Worm (Caenorhabditis elegans) whole organism, young adult: Measurements from ENCODE around the gene rpt-6.

ENCODE experiments used
- B0019.2 ChIP-seq: fragments of 200-800 bp; sonication (Bioruptor generic); conservative IDR thresholded peaks from 2 replicates; pipeline ENCODE4 v1.3.6; 2022; ENCODE audit warnings: missing genetic modification reagents, missing genetic modification characterization, missing compliant biosample characterization
- B0336.3 ChIP-seq: fragments of 200-800 bp; sonication (Bioruptor generic); IDR thresholded peaks from 2 replicates; pipeline ENCODE4 v1.3.6; 2022; ENCODE audit warnings: missing genetic modification characterization, missing compliant biosample characterization
- D2030.7 ChIP-seq: fragments of 200-800 bp; sonication (Bioruptor generic); IDR thresholded peaks from 2 replicates; pipeline ENCODE4 v1.3.6; 2022; ENCODE audit warnings: missing genetic modification reagents, missing genetic modification characterization, missing compliant biosample characterization
- F23B12.7 ChIP-seq: sonication (generic microtip); optimal IDR thresholded peaks from 2 replicates; lab custom pipeline; 2017; ENCODE audit warnings: missing genetic modification characterization, mild to moderate bottlenecking, missing compliant biosample characterization, antibody characterized with exemption, moderate library complexity; ENCODE audit not compliant: insufficient read depth
- K11D2.4 ChIP-seq: fragments of 200-800 bp; sonication (Bioruptor generic); IDR thresholded peaks from 2 replicates; pipeline ENCODE4 v1.3.6; 2022; ENCODE audit warnings: missing genetic modification reagents, missing genetic modification characterization, missing compliant biosample characterization
- Y53F4B.3 ChIP-seq: fragments of 200-800 bp; sonication (Bioruptor generic); IDR thresholded peaks from 2 replicates; pipeline ENCODE4 v1.3.6; 2022; ENCODE audit warnings: missing genetic modification reagents, missing genetic modification characterization, missing compliant biosample characterization
- Y56A3A.18 ChIP-seq: fragments of 200-800 bp; sonication (Bioruptor generic); IDR thresholded peaks from 2 replicates; pipeline ENCODE4 v1.3.6; 2022; ENCODE audit warnings: missing genetic modification reagents, missing genetic modification characterization, missing compliant biosample characterization
- ZK185.1 ChIP-seq: sonication (generic microtip); optimal IDR thresholded peaks from 2 replicates; lab custom pipeline; 2016; ENCODE audit warnings: mild to moderate bottlenecking, missing genetic modification characterization, missing compliant biosample characterization; ENCODE audit not compliant: poor library complexity, severe bottlenecking
- aptf-3 ChIP-seq: fragments of 200-800 bp; sonication (Bioruptor generic); IDR thresholded peaks from 2 replicates; pipeline ENCODE4 v1.3.6; 2022; ENCODE audit warnings: missing genetic modification characterization, missing compliant biosample characterization
- atf-7 ChIP-seq: sonication (generic microtip); optimal IDR thresholded peaks from 2 replicates; lab custom pipeline; 2017; ENCODE audit warnings: mild to moderate bottlenecking, missing genetic modification characterization, missing compliant biosample characterization
- attf-3 ChIP-seq: fragments of 200-800 bp; sonication (Bioruptor generic); conservative IDR thresholded peaks from 2 replicates; pipeline ENCODE4 v1.3.6; 2022; ENCODE audit warnings: missing genetic modification reagents, missing genetic modification characterization, missing compliant biosample characterization
- ccch-3 ChIP-seq: fragments of 200-800 bp; sonication (Bioruptor generic); optimal IDR thresholded peaks from 2 replicates; lab custom pipeline; 2018; ENCODE audit warnings: mild to moderate bottlenecking, missing genetic modification characterization, missing compliant biosample characterization
- cebp-1 ChIP-seq, 2 experiments: fragments of 200-800 bp in 1 of 2; sonication (Bioruptor generic) in 1 of 2; sonication (generic microtip) in 1 of 2; IDR thresholded peaks in 1 of 2; optimal IDR thresholded peaks in 1 of 2; 2 replicates each; pipeline versions ENCODE4 v1.3.6 to Lab custom; 2017 to 2022; ENCODE audit warnings: missing compliant biosample characterization in 2 of 2, missing genetic modification characterization in 2 of 2, mild to moderate bottlenecking in 1 of 2, missing genetic modification reagents in 1 of 2, moderate library complexity in 1 of 2
- ceh-100 ChIP-seq: fragments of 200-800 bp; sonication (Bioruptor generic); IDR thresholded peaks from 2 replicates; pipeline ENCODE4 v1.3.6; 2022; ENCODE audit warnings: missing genetic modification reagents, missing genetic modification characterization, missing compliant biosample characterization
- chd-7 ChIP-seq: sonication (generic microtip); optimal IDR thresholded peaks from 2 replicates; lab custom pipeline; 2016; ENCODE audit warnings: mild to moderate bottlenecking, missing genetic modification characterization, moderate library complexity, missing compliant biosample characterization
- egrh-3 ChIP-seq: fragments of 200-800 bp; sonication (Bioruptor generic); IDR thresholded peaks from 2 replicates; pipeline ENCODE4 v1.3.6; 2022; ENCODE audit warnings: missing genetic modification reagents, missing genetic modification characterization, missing compliant biosample characterization
- ekl-4 ChIP-seq: fragments of 200-800 bp; sonication (Bioruptor generic); IDR thresholded peaks from 2 replicates; pipeline ENCODE4 v1.3.6; 2022; ENCODE audit warnings: missing genetic modification reagents, missing genetic modification characterization, missing compliant biosample characterization
- hlh-26 ChIP-seq: fragments of 200-800 bp; sonication (Bioruptor generic); conservative IDR thresholded peaks from 2 replicates; pipeline ENCODE4 v1.3.6; 2022; ENCODE audit warnings: missing genetic modification reagents, missing genetic modification characterization, missing compliant biosample characterization
- let-526 ChIP-seq: fragments of 200-800 bp; sonication (Bioruptor generic); IDR thresholded peaks from 2 replicates; pipeline ENCODE4 v1.3.6; 2022; ENCODE audit warnings: missing genetic modification reagents, missing genetic modification characterization, missing compliant biosample characterization
- let-607 ChIP-seq, 2 experiments: fragments of 200-800 bp in 1 of 2; sonication (Bioruptor generic) in 1 of 2; sonication (generic microtip) in 1 of 2; optimal IDR thresholded peaks; 2 replicates each; lab custom pipeline; 2016 to 2018; ENCODE audit warnings: mild to moderate bottlenecking in 2 of 2, missing compliant biosample characterization in 2 of 2, missing genetic modification characterization in 2 of 2, moderate library complexity in 2 of 2, missing genotype in 1 of 2
- lin-26 ChIP-seq: fragments of 200-800 bp; sonication (Bioruptor generic); IDR thresholded peaks from 2 replicates; pipeline ENCODE4 v1.3.6; 2022; ENCODE audit warnings: missing genetic modification reagents, missing genetic modification characterization, missing compliant biosample characterization
- lin-35 ChIP-seq, 3 experiments: fragments of 150-350 bp in 2 of 3; sonication (generic microtip) in 1 of 3; optimal IDR thresholded peaks; 2 replicates each; lab custom pipeline; 2014 to 2018; ENCODE audit warnings: missing biosample characterization in 3 of 3, missing genetic modification characterization in 3 of 3, missing genetic modification reagents in 3 of 3
- lin-54 ChIP-seq: fragments of 200-800 bp; sonication (Bioruptor generic); optimal IDR thresholded peaks from 2 replicates; lab custom pipeline; 2018; ENCODE audit warnings: mild to moderate bottlenecking, missing genetic modification characterization, missing compliant biosample characterization
- lir-1 ChIP-seq: fragments of 200-800 bp; sonication (Bioruptor generic); conservative IDR thresholded peaks from 2 replicates; pipeline ENCODE4 v1.3.6; 2022; ENCODE audit warnings: missing genetic modification reagents, missing genetic modification characterization, missing compliant biosample characterization
- lsl-1 ChIP-seq: fragments of 200-800 bp; sonication (Bioruptor generic); optimal IDR thresholded peaks from 2 replicates; lab custom pipeline; 2018; ENCODE audit warnings: mild to moderate bottlenecking, missing genetic modification characterization, moderate library complexity, missing compliant biosample characterization
- lsy-27 ChIP-seq: sonication (generic microtip); optimal IDR thresholded peaks from 2 replicates; lab custom pipeline; 2017; ENCODE audit warnings: missing genetic modification characterization, mild to moderate bottlenecking, missing compliant biosample characterization, antibody characterized with exemption, missing genotype, borderline replicate concordance; ENCODE audit not compliant: insufficient read depth
- madf-6 ChIP-seq: fragments of 200-800 bp; sonication (Bioruptor generic); IDR thresholded peaks from 2 replicates; pipeline ENCODE4 v1.3.6; 2022; ENCODE audit warnings: missing genetic modification reagents, missing genetic modification characterization, missing compliant biosample characterization
- mcd-1 ChIP-seq: fragments of 200-800 bp; sonication (Bioruptor generic); IDR thresholded peaks from 2 replicates; pipeline ENCODE4 v1.3.6; 2022; ENCODE audit warnings: missing genetic modification reagents, missing genetic modification characterization, missing compliant biosample characterization
- mel-28 ChIP-seq: sonication (generic microtip); optimal IDR thresholded peaks from 2 replicates; lab custom pipeline; 2016; ENCODE audit warnings: borderline replicate concordance, mild to moderate bottlenecking, missing genetic modification characterization, missing compliant biosample characterization
- mxl-1 ChIP-seq: sonication (generic microtip); optimal IDR thresholded peaks from 2 replicates; lab custom pipeline; 2016; ENCODE audit warnings: missing genetic modification characterization, missing compliant biosample characterization
- nfya-1 ChIP-seq: sonication (generic microtip); optimal IDR thresholded peaks from 2 replicates; lab custom pipeline; 2017; ENCODE audit warnings: antibody characterized with exemption, missing compliant biosample characterization, missing genetic modification characterization, borderline replicate concordance; ENCODE audit not compliant: insufficient read depth
- nfyb-1 ChIP-seq: fragments of 200-800 bp; sonication (Bioruptor generic); IDR thresholded peaks from 2 replicates; pipeline ENCODE4 v1.3.6; 2022; ENCODE audit warnings: missing genetic modification reagents, missing genetic modification characterization, missing compliant biosample characterization
- nhr-179 ChIP-seq: sonication (generic microtip); optimal IDR thresholded peaks from 2 replicates; lab custom pipeline; 2016; ENCODE audit warnings: mild to moderate bottlenecking, missing genetic modification characterization, missing compliant biosample characterization
- nhr-90 ChIP-seq: sonication (generic microtip); optimal IDR thresholded peaks from 2 replicates; lab custom pipeline; 2016; ENCODE audit warnings: missing genotype, mild to moderate bottlenecking, missing genetic modification characterization, missing compliant biosample characterization
- pbrm-1 ChIP-seq: fragments of 200-800 bp; sonication (Bioruptor generic); IDR thresholded peaks from 2 replicates; pipeline ENCODE4 v1.3.6; 2022; ENCODE audit warnings: missing genetic modification reagents, missing genetic modification characterization, missing compliant biosample characterization
- rpc-1 ChIP-seq, 2 experiments: fragments of 150-350 bp in 1 of 2; sonication (generic microtip) in 1 of 2; optimal IDR thresholded peaks; 2 replicates each; lab custom pipeline; 2014 to 2018; ENCODE audit warnings: missing biosample characterization in 1 of 2, missing genetic modification characterization in 1 of 2, missing genetic modification reagents in 1 of 2, missing genotype in 1 of 2
- sea-2 ChIP-seq: fragments of 200-800 bp; sonication (Bioruptor generic); IDR thresholded peaks from 2 replicates; pipeline ENCODE4 v1.3.6; 2022; ENCODE audit warnings: missing genetic modification characterization, missing compliant biosample characterization
- somi-1 ChIP-seq: fragments of 200-800 bp; sonication (Bioruptor generic); optimal IDR thresholded peaks from 2 replicates; lab custom pipeline; 2018; ENCODE audit warnings: mild to moderate bottlenecking, missing genetic modification characterization, missing compliant biosample characterization
- sptf-2 ChIP-seq: fragments of 200-800 bp; sonication (Bioruptor generic); optimal IDR thresholded peaks from 2 replicates; lab custom pipeline; 2018; ENCODE audit warnings: mild to moderate bottlenecking, missing genetic modification characterization, missing compliant biosample characterization
- tbp1 ChIP-seq: fragments of 200-800 bp; sonication (Bioruptor generic); optimal IDR thresholded peaks from 2 replicates; lab custom pipeline; 2018; ENCODE audit warnings: mild to moderate bottlenecking, missing genetic modification characterization, missing compliant biosample characterization
- tlf-1 ChIP-seq: fragments of 200-800 bp; sonication (Bioruptor generic); optimal IDR thresholded peaks from 2 replicates; lab custom pipeline; 2018; ENCODE audit warnings: mild to moderate bottlenecking, missing genetic modification characterization, missing compliant biosample characterization
- ztf-22 ChIP-seq: fragments of 200-800 bp; sonication (Bioruptor generic); optimal IDR thresholded peaks from 2 replicates; lab custom pipeline; 2018; ENCODE audit warnings: mild to moderate bottlenecking, missing genetic modification characterization, moderate library complexity, missing compliant biosample characterization
- ztf-3 ChIP-seq: fragments of 200-800 bp; sonication (Bioruptor generic); optimal IDR thresholded peaks from 2 replicates; lab custom pipeline; 2018; ENCODE audit warnings: mild to moderate bottlenecking, missing genetic modification characterization, missing compliant biosample characterization

Gene rpt-6

DNA sequence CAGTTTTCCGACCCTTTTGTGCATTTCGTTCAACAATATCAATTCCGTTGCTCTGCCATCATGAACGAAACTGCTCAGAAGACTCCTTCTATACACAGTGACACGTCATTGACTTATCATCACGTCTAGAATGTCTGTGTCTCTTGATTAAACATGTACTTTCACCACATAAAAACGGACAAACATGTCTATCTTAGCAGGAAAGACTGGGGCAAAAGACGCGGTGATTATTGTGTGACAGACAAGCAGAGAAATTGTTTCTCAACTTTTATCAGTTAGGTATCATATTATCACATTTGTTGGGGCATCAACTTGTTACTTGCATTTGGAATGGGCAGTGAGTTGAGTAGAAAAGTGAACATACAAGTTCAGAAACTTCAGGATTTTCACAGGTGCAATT lies 45.0 kb upstream of the rpt-6 start (continued):
- no peak for TF ChIP-seq cebp-1 (GFP tag; IDR thresholded peaks at IDR 0.05; lab: Robert Waterston, UW)
- peak; percentile 49 for TF ChIP-seq cebp-1 (tag; optimal IDR thresholded peaks at IDR 0.05; lab: Kevin White, UChicago)
- TF ChIP-seq tbp1 (GFP tag; lab: Kevin White, UChicago), result peak; percentile 36
- TF ChIP-seq lsy-27 (tag; lab: Kevin White, UChicago), result no peak
- no peak for TF ChIP-seq ceh-100 (GFP tag; lab: Robert Waterston, UW)
- no peak for TF ChIP-seq somi-1 (GFP tag; lab: Kevin White, UChicago)
- TF ChIP-seq ZK185.1 (tag; lab: Kevin White, UChicago), result no peak
- no peak for TF ChIP-seq K11D2.4 (GFP tag; lab: Robert Waterston, UW)
- TF ChIP-seq, all 124 proteins: peak for 11

DNA sequence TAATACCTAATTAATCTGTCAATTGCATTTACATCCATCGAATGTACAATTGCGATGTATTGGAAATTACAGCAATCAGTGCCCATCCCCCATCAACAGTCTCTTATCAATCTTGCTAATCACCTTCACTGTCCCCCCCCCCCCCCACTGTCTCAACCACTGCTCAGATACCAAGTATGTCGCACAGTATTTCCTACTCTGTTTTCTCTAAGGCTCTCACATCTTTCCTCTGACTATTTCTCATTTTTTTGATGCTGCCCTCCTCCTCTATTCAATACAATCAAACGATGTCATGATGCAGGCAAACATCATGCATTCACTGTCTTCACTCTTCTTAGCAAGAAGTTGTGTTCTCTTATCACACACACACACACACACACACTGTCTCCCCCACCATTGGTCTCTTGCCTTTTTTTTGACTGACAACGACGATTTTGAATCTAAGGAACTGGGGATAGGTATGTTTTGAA lies 42.7 kb upstream of the rpt-6 start, which contains the start of the genes zip-12 and Y75B8A.63:
Gene zip-12 (plus strand): TSS at position 387 of the 470 bp plus-strand sequence.
Gene Y75B8A.63 (plus strand): TSS at position 420 of the 470 bp plus-strand sequence.
- TF ChIP-seq ccch-3 (GFP tag; lab: Kevin White, UChicago) (no peak), ztf-22 (GFP tag; lab: Kevin White, UChicago) (no peak), D2030.7 (no peak), rpc-1 (optimal IDR thresholded peaks at IDR 0.05; lab: Kevin White, UChicago) (no peak), rpc-1 (tag; optimal IDR thresholded peaks at IDR 0.05; lab: Kevin White, UChicago) (no peak), lin-35 (GFP tag; optimal IDR thresholded peaks at IDR 0.05; lab: Kevin White, UChicago) (no peak), egrh-3 (GFP tag; lab: Robert Waterston, UW) (peak; percentile 78), B0019.2 (GFP tag; lab: Robert Waterston, UW) (no peak), ztf-3 (no peak), let-607 (tag; optimal IDR thresholded peaks at IDR 0.05; lab: Kevin White, UChicago) (peak in 1 of 2 experiments; percentile 17), nhr-90 (tag; lab: Kevin White, UChicago) (no peak), Y53F4B.3 (GFP tag; lab: Robert Waterston, UW) (no peak), lir-1 (GFP tag; lab: Robert Waterston, UW) (no peak), nfya-1 (tag; lab: Kevin White, UChicago) (no peak), chd-7 (tag; lab: Kevin White, UChicago) (no peak), mel-28 (tag; lab: Kevin White, UChicago) (no peak), F23B12.7 (tag; lab: Kevin White, UChicago) (no peak), tbp1 (GFP tag; lab: Kevin White, UChicago) (no peak), nfyb-1 (0 out of 2 replicates have a peak, but pooled peaks have one; percentile 32), sptf-2 (no peak), K11D2.4 (GFP tag; lab: Robert Waterston, UW) (no peak), atf-7 (tag; lab: Kevin White, UChicago) (peak; percentile 67), pbrm-1 (GFP tag; lab: Robert Waterston, UW) (no peak), mxl-1 (tag; lab: Kevin White, UChicago) (no peak), lsy-27 (tag; lab: Kevin White, UChicago) (no peak), attf-3 (GFP tag; lab: Robert Waterston, UW) (no peak), aptf-3 (no peak), B0336.3 (GFP tag; lab: Robert Waterston, UW) (peak; percentile 55; the same call in 1 of the 2 replicates), ceh-100 (GFP tag; lab: Robert Waterston, UW) (no peak), lsl-1 (GFP tag; lab: Kevin White, UChicago) (no peak), cebp-1 (GFP tag; IDR thresholded peaks at IDR 0.05; lab: Robert Waterston, UW) (no peak), cebp-1 (tag; optimal IDR thresholded peaks at IDR 0.05; lab: Kevin White, UChicago) (peak; percentile 62), lin-26 (no peak), tlf-1 (no peak), Y56A3A.18 (no peak), sea-2 (GFP tag; lab: Robert Waterston, UW) (no peak), ekl-4 (no peak), mcd-1 (GFP tag; lab: Robert Waterston, UW) (0 out of 2 replicates have a peak, but pooled peaks have one; percentile 14), lin-54 (GFP tag; lab: Kevin White, UChicago) (no peak), madf-6 (GFP tag; lab: Robert Waterston, UW) (no peak), nhr-179 (tag; lab: Kevin White, UChicago) (no peak), let-526 (GFP tag; lab: Robert Waterston, UW) (no peak), hlh-26 (no peak)
